Fruit fly (Drosophila melanogaster) Kc167 (cell line): ENCODE measurements around the gene Mvd.
"Not testable (repeated sequence)": the region's sequence is repeated elsewhere in the genome, so short reads cannot be mapped to it uniquely, and the experiment has no call there.

ENCODE experiments used
- Myc ChIP-seq: fragments of >200 bp; optimal IDR thresholded peaks from 2 replicates; lab custom pipeline; 2017; ENCODE audit warnings: missing external identifiers
- Sin3A ChIP-seq: fragments of >200 bp; optimal IDR thresholded peaks from 2 replicates; lab custom pipeline; 2018; ENCODE audit warnings: missing external identifiers
- h ChIP-seq: fragments of >200 bp; optimal IDR thresholded peaks from 3 replicates; lab custom pipeline; 2018; ENCODE audit warnings: missing external identifiers
- insv ChIP-seq: fragments of >200 bp; optimal IDR thresholded peaks from 3 replicates; lab custom pipeline; 2018; ENCODE audit warnings: missing external identifiers
- psq ChIP-seq: fragments of >200 bp; optimal IDR thresholded peaks from 2 replicates; lab custom pipeline; 2017; ENCODE audit warnings: missing external identifiers
- ttk ChIP-seq: sonication (Bioruptor generic); optimal IDR thresholded peaks from 2 replicates; lab custom pipeline; 2017; ENCODE audit warnings: missing external identifiers

Mvd gene

DNA sequence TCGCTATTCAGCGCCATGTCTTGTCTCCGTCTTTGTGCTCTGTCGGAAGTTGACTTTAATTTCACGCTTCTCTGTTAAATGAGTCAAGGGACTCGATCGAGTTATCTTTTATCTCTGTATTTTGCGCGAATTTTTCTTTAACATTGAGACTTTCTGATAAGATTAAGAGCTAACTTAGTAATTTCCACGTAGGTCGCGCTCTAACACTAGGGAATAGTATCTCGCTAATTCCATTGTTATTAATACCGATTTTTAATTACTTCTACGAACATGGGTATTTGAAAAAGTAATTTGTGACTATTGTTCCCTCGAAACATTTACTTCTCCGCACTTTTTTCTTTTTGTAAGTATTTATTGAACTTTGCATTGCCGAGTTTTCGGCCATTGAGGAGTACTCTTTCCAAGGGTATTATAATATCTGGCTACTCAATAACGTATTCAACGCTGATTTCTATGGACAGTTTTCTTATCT lies 17.5 kb downstream of the Mvd start, which contains the start of gene CG8952:
CG8952 (minus strand) TSS at position 51 of the 472 bp plus-strand sequence.
- TF ChIP-seq insv (lab: Kevin White, UChicago) (no peak), ttk (no peak), psq (no peak), Sin3A (lab: Kevin White, UChicago) (no peak), Myc (no peak), h (no peak)

DNA sequence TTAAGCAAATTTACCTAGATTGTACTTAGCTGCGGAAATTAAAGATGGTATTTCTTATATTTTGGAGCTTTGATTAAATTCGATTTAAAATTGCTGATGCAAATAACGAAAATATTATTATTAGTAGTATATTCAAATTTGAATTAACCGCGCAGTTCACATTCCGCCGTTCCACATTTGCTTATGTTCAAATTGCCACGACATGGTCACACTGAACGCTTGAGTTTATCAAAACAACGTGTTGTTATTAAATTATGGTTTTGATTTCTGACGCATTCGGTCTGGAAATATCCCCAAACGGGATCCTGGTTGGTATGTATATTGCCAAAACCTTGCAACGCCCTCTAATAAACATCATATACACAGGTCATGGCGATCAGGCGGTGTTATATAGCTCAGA lies 20.5 kb downstream of the Mvd start, which contains the start of gene CG33172:
CG33172 (plus strand) TSS at position 208 of the 400 bp plus-strand sequence.
- no peak for TF ChIP-seq ttk
- no peak for TF ChIP-seq Myc
- no peak for TF ChIP-seq h
- no peak for TF ChIP-seq insv (lab: Kevin White, UChicago)
- TF ChIP-seq psq, result no peak
- TF ChIP-seq Sin3A (lab: Kevin White, UChicago), result no peak

DNA sequence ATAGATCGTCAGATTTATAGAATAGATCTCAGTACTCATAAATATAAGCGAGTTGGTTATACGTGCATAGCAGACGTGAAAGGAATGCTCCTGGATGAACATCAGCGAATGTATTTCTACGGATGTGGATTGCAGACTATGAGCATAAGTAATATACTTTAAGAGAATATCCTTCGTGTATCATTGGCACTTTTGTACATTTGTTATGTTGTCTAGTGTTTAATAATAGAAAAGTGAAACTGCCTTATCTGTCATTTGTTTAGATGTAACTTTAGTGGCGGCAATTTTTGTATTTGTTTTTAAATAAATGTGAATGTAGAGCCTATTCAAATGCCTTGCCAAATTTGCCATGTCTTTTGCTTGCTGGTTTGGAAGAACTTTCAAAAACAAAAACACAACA lies 23.7 kb downstream of the Mvd start, which contains the start of gene CG43672:
CG43672 (plus strand) TSS at position 301 of the 400 bp plus-strand sequence.
- TF ChIP-seq ttk (no peak), Myc (no peak), Sin3A (lab: Kevin White, UChicago) (no peak), h (no peak), insv (lab: Kevin White, UChicago) (no peak), psq (no peak)

DNA sequence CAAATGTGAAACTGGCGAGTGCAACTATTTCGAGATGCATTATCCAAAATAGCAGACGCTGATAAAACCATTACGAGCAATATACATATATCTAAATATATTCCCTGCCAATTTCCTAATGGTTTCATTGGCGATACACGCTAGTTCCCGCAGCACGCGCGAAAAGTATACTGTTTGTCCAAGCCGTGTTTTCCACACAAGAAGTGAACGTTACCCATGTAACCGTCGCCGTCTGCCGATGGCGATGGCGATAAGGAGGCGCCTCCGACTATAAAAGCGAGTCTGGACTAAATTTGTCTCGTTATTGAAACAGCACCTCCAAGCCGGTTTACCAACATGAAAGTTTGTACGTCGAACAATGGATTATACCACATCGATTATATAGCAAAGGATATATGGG lies 29.9 kb downstream of the Mvd start, which contains the start of gene CG43673:
CG43673 (plus strand) TSS at position 301 of the 400 bp plus-strand sequence.
- TF ChIP-seq ttk, result no peak
- TF ChIP-seq Sin3A (lab: Kevin White, UChicago), result no peak
- no peak for TF ChIP-seq h

DNA sequence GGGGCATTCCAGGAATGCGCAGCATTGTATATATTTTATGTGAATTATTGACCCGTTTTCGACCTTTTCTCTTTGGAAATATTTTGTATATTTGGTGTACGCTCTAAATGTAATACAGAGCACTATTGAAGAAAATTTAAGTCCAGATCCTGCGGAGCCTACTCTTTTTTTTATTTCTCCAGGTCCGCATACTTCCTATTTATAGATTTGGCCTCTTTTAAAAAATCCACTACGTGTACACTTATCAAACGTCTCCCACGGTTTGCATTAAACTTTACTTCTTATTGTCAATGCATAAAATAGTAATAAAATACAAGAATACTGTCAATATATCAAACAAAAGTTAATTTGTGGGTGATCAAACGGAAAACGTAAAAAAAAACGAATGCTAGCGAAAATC lies 34.6 kb downstream of the Mvd start, which contains the start of gene Efhc1.1:
Efhc1.1 (minus strand) TSS at position 101 of the 400 bp plus-strand sequence.
- no peak for TF ChIP-seq h
- TF ChIP-seq ttk, result no peak
- TF ChIP-seq Sin3A (lab: Kevin White, UChicago), result no peak
- TF ChIP-seq psq, result no peak
- TF ChIP-seq insv (lab: Kevin White, UChicago), result no peak
- no peak for TF ChIP-seq Myc

DNA sequence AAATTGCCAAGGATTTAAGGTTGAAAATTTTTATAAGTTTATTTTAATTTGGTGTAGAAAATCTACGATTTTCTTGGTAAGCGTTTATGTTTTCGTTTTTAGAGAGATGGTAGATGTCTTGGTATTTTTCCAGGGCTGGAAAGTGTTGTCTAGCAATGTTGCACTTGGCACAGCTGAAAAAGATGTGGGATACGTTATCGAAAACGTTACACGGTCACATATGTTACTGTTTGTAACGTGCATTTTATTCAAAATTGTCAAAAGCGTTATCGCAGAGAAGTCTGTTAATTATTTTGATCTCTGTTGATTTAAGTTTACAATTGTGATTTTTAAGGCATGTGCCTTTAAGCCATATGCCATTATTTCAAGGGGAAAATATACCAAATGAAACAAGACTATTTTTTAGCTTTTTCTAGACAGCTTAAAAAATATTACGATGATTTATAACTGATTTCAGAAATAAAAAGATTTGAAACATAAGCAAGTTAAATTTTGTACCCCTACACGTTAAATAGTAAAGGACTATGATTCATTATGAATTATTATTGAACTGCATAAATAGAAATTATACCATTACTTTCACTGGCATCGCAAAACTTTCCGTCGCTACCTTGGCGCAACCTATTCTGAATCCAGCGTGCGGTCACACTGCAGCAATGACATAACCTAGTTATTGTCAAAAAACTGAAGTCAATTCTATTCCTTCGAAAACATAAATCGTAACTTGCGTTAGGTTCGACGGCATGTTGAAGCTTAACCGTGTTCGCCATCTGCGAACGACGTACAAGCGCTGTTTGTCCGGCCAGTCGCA lies 36.7 kb downstream of the Mvd start, which contains the start of the genes Paf-AHalpha and mRpS30:
Paf-AHalpha (minus strand) TSS at position 155 of the 811 bp plus-strand sequence.
mRpS30 (plus strand) TSS at position 619 of the 811 bp plus-strand sequence.
- TF ChIP-seq insv (lab: Kevin White, UChicago), result no peak

DNA sequence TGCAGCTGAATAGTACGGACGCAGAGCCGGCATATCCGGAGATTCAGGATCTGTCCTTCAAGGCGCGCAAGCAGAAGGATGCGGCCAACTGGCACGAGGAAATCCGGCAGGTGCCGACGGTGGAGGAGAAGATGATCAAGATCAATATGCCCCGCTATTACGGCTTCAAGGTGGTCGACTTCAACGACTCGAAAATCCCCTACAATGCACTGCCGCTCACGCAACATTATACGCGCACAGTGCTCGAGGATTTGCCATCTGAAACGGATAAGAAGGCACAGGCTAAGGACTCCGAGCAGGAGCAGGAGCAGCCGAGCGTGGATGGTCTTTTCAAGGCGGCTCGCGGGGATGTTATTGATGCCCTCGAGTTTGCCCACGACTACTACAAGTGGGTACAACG lies 37.3 kb downstream of the Mvd start:
- TF ChIP-seq Sin3A (lab: Kevin White, UChicago), result no peak
- TF ChIP-seq psq, result no peak
- no peak for TF ChIP-seq ttk
- TF ChIP-seq Myc, result no peak
- no peak for TF ChIP-seq insv (lab: Kevin White, UChicago)
- no peak for TF ChIP-seq h

DNA sequence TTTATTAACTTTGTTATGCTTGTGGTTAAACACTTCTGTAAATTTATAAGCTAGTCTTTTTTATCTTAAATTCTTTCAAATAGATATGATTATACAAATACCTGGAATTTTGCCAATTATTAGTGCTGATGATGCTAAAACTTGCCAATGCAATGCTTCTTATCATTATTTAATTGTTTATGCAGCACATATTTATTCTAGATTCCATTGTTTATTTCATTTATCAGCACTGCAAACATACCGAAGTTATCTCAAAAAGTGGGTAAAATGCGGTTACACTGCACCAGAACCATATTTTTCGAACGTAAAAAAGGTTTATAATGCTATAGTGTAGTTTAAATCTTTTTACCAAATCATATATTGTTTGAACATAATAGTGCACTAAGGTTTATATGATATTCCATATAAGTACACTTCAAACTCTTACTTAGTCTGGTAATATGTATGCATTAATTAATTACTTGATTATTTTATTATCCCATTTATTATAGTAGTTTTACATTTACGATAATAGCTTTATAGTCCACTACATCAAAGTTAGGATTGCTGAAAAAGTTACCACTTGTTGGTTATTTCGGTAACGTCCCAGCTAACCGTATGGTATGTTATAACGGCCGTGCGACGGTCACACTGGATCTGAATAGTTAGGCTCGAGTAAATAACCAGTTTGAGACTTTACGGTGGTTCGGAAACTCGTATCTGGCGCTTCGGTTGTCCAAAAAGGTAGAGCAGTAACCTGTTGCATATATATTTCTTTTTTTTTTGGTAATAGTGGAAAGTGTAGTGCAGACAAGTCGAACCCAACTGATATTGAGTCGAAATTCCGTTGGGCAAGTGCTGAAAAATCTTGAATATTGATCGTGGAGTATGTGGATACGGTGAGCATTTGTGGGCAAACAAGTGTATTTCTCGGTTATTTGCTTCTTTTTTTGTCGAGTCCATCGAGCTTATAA lies 39.5 kb downstream of the Mvd start, which contains the start of gene Rhp:
Rhp (plus strand) TSS at position 663 of the 953 bp plus-strand sequence.
- no peak for TF ChIP-seq Sin3A (lab: Kevin White, UChicago)
- no peak for TF ChIP-seq h
- no peak for TF ChIP-seq Myc
- TF ChIP-seq insv (lab: Kevin White, UChicago), result no peak
- no peak for TF ChIP-seq ttk
- TF ChIP-seq psq, result no peak

DNA sequence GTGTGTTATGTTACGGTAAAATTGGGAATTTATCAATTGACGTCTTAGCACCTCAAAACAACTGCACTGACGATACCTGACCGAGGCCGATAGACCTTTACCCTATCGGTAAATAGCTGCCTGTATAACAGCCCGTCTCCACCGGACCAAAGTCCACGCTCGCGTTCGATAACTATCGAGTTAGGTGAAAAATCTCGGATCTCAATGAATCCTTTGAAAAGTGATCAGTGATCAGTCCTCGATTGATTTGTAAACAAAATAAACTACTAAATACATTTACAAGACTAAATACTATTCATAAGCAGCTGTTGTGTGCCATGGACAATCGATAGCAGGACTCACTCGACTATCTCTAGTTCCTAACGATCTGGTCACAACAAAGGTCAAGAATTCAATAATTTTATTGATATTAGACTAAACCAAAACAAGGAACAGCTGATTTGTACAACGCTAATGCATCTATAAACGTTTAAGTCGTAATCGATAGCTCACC lies 47.0 kb downstream of the Mvd start, which contains the start of gene sordd1:
sordd1 (minus strand) TSS at position 78 of the 493 bp plus-strand sequence.
- TF ChIP-seq h; Sin3A (lab: Kevin White, UChicago); psq: not testable (repeated sequence)

DNA sequence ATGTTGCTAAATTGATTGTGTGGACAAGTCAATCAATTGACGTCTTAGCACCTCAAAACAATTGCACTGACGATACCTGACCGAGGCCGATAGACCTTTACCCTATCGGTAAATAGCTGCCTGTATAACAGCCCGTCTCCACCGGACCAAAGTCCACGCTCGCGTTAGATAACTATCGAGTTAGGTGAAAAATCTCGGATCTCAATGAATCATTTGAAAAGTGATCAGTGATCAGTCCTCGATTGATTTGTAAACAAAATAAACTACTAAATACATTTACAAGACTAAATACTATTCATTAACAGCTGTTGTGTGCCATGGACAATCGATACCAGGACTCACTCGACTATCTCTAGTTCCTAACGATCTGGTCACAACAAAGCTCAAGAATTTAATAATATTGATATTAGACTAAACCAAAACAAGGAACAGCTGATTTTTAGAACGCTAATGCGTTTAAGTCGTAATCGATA lies 50.2 kb downstream of the Mvd start, which contains the start of the genes sordd2 and CG15602:
sordd2 (minus strand) TSS at position 78 of the 473 bp plus-strand sequence.
CG15602 (plus strand) TSS at position 342 of the 473 bp plus-strand sequence.
- TF ChIP-seq h, psq, ttk: not testable (repeated sequence)
